Worm (Caenorhabditis elegans): ENCODE data around the gene F17H10.1.

DNA sequence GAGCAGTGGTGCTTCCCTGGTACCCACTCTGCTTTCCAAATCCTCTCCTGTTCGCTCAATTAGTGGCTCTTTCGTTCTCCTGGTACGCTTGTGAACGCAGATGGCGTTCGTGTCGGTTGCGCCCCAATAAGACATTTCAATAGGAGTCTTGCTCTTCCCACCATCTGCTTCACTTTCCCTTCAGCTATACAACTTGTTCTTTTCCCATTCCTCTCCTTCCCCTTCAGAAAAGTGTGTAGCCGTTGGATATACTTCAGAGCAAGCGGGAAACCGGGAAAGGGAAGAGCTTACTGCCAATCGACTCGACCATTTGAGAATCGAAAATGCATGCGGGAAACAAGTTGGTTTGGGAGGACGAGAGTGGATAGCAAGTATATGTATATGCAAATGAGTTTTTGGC, 38.2 kb downstream of the F17H10.1 start:
- TF ChIP-seq attf-6 (GFP tag; IDR thresholded peaks at IDR 0.05) (no peak), madf-3 (GFP tag; IDR thresholded peaks at IDR 0.05) (no peak), efl-1 (GFP tag; optimal IDR thresholded peaks at IDR 0.05) (no peak), unc-130 (GFP tag; optimal IDR thresholded peaks at IDR 0.05) (no peak), ccch-3 (GFP tag; optimal IDR thresholded peaks at IDR 0.05) (no peak)

All from whole organism, young adult.